Fruit fly (Drosophila melanogaster): ENCODE data around the gene Spindly.

Gene Spindly

dm6 chr2L:3478034-3478880, 51.9 kb downstream of the Spindly start, which contains the start of gene Thor (continued):
- TF ChIP-seq CG31441 (GFP tag; IDR thresholded peaks at IDR 0.05) (peak; percentile 71), CG34224 (GFP tag; IDR thresholded peaks at IDR 0.05; ENCODE audit: partially characterized antibody) (peak; percentile 61; the same call in 2 of the 3 replicates), CG16779 (GFP tag; IDR thresholded peaks at IDR 0.05) (peak; percentile 82), HmgZ (tag; optimal IDR thresholded peaks at IDR 0.05) (peak; percentile 80), Xbp1 (GFP tag; optimal IDR thresholded peaks at IDR 0.05) (peak; percentile 35), tx (GFP tag; optimal IDR thresholded peaks at IDR 0.05) (peak; percentile 2), Fer3 (tag; optimal IDR thresholded peaks at IDR 0.05) (peak; percentile 74), CG14050 (GFP tag; IDR thresholded peaks at IDR 0.05) (peak; percentile 50; the same call in 1 of the 3 replicates), Neu2 (GFP tag; optimal IDR thresholded peaks at IDR 0.05; ENCODE audit: borderline replicate concordance) (no peak), HLHmδ (GFP tag; optimal IDR thresholded peaks at IDR 0.05) (peak; percentile 97), BEAF-32 (GFP tag; optimal IDR thresholded peaks at IDR 0.05) (no peak), eyg (GFP tag; optimal IDR thresholded peaks at IDR 0.05) (peak; percentile 72), jumu (GFP tag; optimal IDR thresholded peaks at IDR 0.05) (peak; percentile 62), sisA (GFP tag; IDR thresholded peaks at IDR 0.05) (peak; percentile 45), CG12219 (GFP tag; optimal IDR thresholded peaks at IDR 0.05) (peak; percentile 34), CG11247 (GFP tag; IDR thresholded peaks at IDR 0.05) (peak; percentile 79), fd102C (GFP tag; optimal IDR thresholded peaks at IDR 0.05) (no peak), gsb (GFP tag; IDR thresholded peaks at IDR 0.05) (peak; percentile 68), pho (GFP tag; optimal IDR thresholded peaks at IDR 0.05) (peak; percentile 80), CG5953 (GFP tag; IDR thresholded peaks at IDR 0.05) (peak; percentile 86), CG2199 (GFP tag; IDR thresholded peaks at IDR 0.05) (peak; percentile 88), Asciz (GFP tag; optimal IDR thresholded peaks at IDR 0.05) (peak; percentile 66), NK7.1 (GFP tag; optimal IDR thresholded peaks at IDR 0.05) (peak; percentile 6), ftz-f1 (GFP tag; optimal IDR thresholded peaks at IDR 0.05) (peak; percentile 58)

Measured in whole organism, embryonic.